Worm (Caenorhabditis elegans): ENCODE data around the gene nlp-76.

The nlp-76 gene

DNA sequence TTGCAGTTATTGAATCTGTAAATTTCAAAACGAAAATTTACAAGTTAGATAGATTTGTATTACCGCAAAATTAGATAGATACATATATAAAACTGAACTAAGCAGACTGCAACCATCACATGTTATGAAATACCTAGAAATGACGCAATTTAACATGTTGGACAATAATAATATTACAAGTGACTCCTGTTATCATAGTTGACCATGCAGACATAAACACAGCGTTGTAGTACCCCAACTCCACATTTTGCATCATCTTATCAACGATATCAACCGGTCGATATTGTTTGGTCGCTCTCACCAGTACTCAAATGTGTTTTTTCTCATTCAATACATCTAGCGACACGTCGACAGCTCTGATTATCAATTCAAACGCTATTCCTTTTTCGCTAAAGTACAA, 27.6 kb upstream of the nlp-76 start, which contains the start of gene ugt-50 (continued):
- TF ChIP-seq ceh-9 (tag; optimal IDR thresholded peaks at IDR 0.05) = no peak

DNA sequence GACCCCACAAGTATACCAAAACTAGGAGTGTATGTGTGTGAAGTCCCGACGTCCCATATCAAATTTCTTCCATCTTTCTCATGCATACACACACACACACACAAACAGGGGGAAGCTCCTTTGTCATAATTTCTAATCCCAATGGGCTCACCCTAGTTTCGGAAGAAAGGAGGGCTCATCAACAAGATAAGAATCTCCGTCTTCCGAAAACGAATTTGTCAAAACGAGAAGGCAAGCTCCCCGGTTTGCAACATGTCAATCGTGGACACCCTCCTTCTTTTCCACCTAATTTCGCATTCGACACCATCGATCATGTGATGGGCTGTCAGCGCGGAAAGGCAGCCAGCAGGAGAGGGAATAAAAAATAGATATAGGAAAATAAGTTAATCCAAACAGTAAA, 26.6 kb upstream of the nlp-76 start:
- TF ChIP-seq nhr-77 (tag; optimal IDR thresholded peaks at IDR 0.05) = no peak
- TF ChIP-seq tbx-2 (tag; optimal IDR thresholded peaks at IDR 0.05) = no peak
- no peak for TF ChIP-seq ztf-11 (tag; optimal IDR thresholded peaks at IDR 0.05)
- no peak for TF ChIP-seq sea-2 (GFP tag; optimal IDR thresholded peaks at IDR 0.05)
- TF ChIP-seq zag-1 (tag; optimal IDR thresholded peaks at IDR 0.05) = peak; percentile 23
- TF ChIP-seq egl-5 (tag; optimal IDR thresholded peaks at IDR 0.05) = no peak
- no peak for TF ChIP-seq nhr-43 (tag; optimal IDR thresholded peaks at IDR 0.05; ENCODE audit: poor library complexity, severe bottlenecking)
- TF ChIP-seq jun-1 (tag; optimal IDR thresholded peaks at IDR 0.05) = no peak
- TF ChIP-seq egl-27 (tag; optimal IDR thresholded peaks at IDR 0.05) = no peak
- TF ChIP-seq ceh-9 (tag; optimal IDR thresholded peaks at IDR 0.05) = no peak
- TF ChIP-seq unc-62 (GFP tag; optimal IDR thresholded peaks at IDR 0.05) = peak; percentile 96
- no peak for TF ChIP-seq ceh-16 (tag; optimal IDR thresholded peaks at IDR 0.05)
- TF ChIP-seq fos-1 (tag; optimal IDR thresholded peaks at IDR 0.05) = no peak
- no peak for TF ChIP-seq unc-39 (tag; optimal IDR thresholded peaks at IDR 0.05)
- TF ChIP-seq elt-1 (tag; optimal IDR thresholded peaks at IDR 0.05) = peak; percentile 87
- peak; percentile 7 for TF ChIP-seq elt-2 (tag; optimal IDR thresholded peaks at IDR 0.05)
- no peak for TF ChIP-seq elt-3 (tag; optimal IDR thresholded peaks at IDR 0.05)
- TF ChIP-seq fkh-2 (tag; optimal IDR thresholded peaks at IDR 0.05) = no peak
- TF ChIP-seq lin-15B (tag; optimal IDR thresholded peaks at IDR 0.05) = no peak
- no peak for TF ChIP-seq pha-4 (tag; optimal IDR thresholded peaks at IDR 0.05)
- TF ChIP-seq nhr-11 (tag; optimal IDR thresholded peaks at IDR 0.05) = no peak
- TF ChIP-seq daf-12 (tag; optimal IDR thresholded peaks at IDR 0.05) = no peak
- no peak for TF ChIP-seq ama-1 (optimal IDR thresholded peaks at IDR 0.05)
- TF ChIP-seq pqm-1 (tag; optimal IDR thresholded peaks at IDR 0.05) = no peak
- TF ChIP-seq nhr-67 (tag; optimal IDR thresholded peaks at IDR 0.05) = no peak
- no peak for TF ChIP-seq skn-1 (tag; optimal IDR thresholded peaks at IDR 0.05)
- TF ChIP-seq mml-1 (tag; optimal IDR thresholded peaks at IDR 0.05) = no peak
- TF ChIP-seq hmg-11 (tag; optimal IDR thresholded peaks at IDR 0.05) = no peak
- TF ChIP-seq fkh-10 (GFP tag; optimal IDR thresholded peaks at IDR 0.05) = no peak
- no peak for TF ChIP-seq nhr-237 (tag; optimal IDR thresholded peaks at IDR 0.05)
- no peak for TF ChIP-seq eor-1 (tag; optimal IDR thresholded peaks at IDR 0.05)
- TF ChIP-seq ztf-4 (tag; optimal IDR thresholded peaks at IDR 0.05) = no peak
- TF ChIP-seq aly-2 (tag; optimal IDR thresholded peaks at IDR 0.05) = no peak
- no peak for TF ChIP-seq nhr-23 (tag; optimal IDR thresholded peaks at IDR 0.05)
- TF ChIP-seq R02D3.7 (tag; optimal IDR thresholded peaks at IDR 0.05) = no peak
- TF ChIP-seq lin-39 (tag; optimal IDR thresholded peaks at IDR 0.05) = peak; percentile 97
- no peak for TF ChIP-seq ZK546.5 (tag; optimal IDR thresholded peaks at IDR 0.05)
- no peak for TF ChIP-seq mdl-1 (tag; optimal IDR thresholded peaks at IDR 0.05)
- no peak for TF ChIP-seq snpc-4 (tag; optimal IDR thresholded peaks at IDR 0.05)
- TF ChIP-seq nhr-25 (tag; optimal IDR thresholded peaks at IDR 0.05) = no peak
- TF ChIP-seq lsy-12 (tag; optimal IDR thresholded peaks at IDR 0.05) = no peak
- TF ChIP-seq nhr-76 (tag; optimal IDR thresholded peaks at IDR 0.05) = no peak
- TF ChIP-seq ceh-82 (tag; optimal IDR thresholded peaks at IDR 0.05) = no peak
- peak; percentile 45 for TF ChIP-seq nfya-1 (tag; optimal IDR thresholded peaks at IDR 0.05; ENCODE audit: insufficient read depth)
- no peak for TF ChIP-seq nhr-12 (tag; optimal IDR thresholded peaks at IDR 0.05)
- TF ChIP-seq nhr-28 (tag; optimal IDR thresholded peaks at IDR 0.05) = no peak
- no peak for TF ChIP-seq ceh-28 (tag; optimal IDR thresholded peaks at IDR 0.05)

Data from whole organism, L3 larva.